Worm (Caenorhabditis elegans) whole organism, L3 larva: ENCODE results near the gene pcn-1.

Source experiments
- ZK546.5 ChIP-seq: sonication (generic microtip); optimal IDR thresholded peaks from 2 replicates; lab custom pipeline; 2017; ENCODE audit warnings: missing biosample characterization, missing genetic modification characterization
- ama-1 ChIP-seq: fragments of 150-350 bp; optimal IDR thresholded peaks from 2 replicates; lab custom pipeline; 2018
- ceh-16 ChIP-seq: sonication (generic microtip); optimal IDR thresholded peaks from 2 replicates; lab custom pipeline; 2017; ENCODE audit warnings: missing biosample characterization, missing genetic modification characterization
- ceh-28 ChIP-seq: fragments of 150-350 bp; optimal IDR thresholded peaks from 2 replicates; lab custom pipeline; 2014; ENCODE audit warnings: missing biosample characterization, missing genetic modification reagents, missing genetic modification characterization
- ceh-82 ChIP-seq: fragments of 150-350 bp; optimal IDR thresholded peaks from 2 replicates; lab custom pipeline; 2014; ENCODE audit warnings: missing biosample characterization, missing genetic modification characterization
- egl-5 ChIP-seq: fragments of 150-350 bp; optimal IDR thresholded peaks from 2 replicates; lab custom pipeline; 2017; ENCODE audit warnings: missing biosample characterization, missing genetic modification reagents, missing genetic modification characterization, inconsistent platforms
- elt-1 ChIP-seq: fragments of 150-350 bp; optimal IDR thresholded peaks from 2 replicates; lab custom pipeline; 2014; ENCODE audit warnings: missing biosample characterization, missing genetic modification characterization
- elt-2 ChIP-seq: sonication (generic microtip); optimal IDR thresholded peaks from 2 replicates; lab custom pipeline; 2016; ENCODE audit warnings: missing genetic modification reagents, mild to moderate bottlenecking, missing genetic modification characterization, missing compliant biosample characterization
- elt-3 ChIP-seq, 3 experiments: fragments of 150-350 bp in 1 of 3; sonication (generic microtip) in 2 of 3; optimal IDR thresholded peaks; 2 replicates in 2 of 3; 4 replicates in 1 of 3; lab custom pipeline; 2014 to 2017; ENCODE audit warnings: missing biosample characterization in 3 of 3, missing genetic modification characterization in 3 of 3
- eor-1 ChIP-seq, 2 experiments: fragments of 150-350 bp; optimal IDR thresholded peaks; 2 replicates each; lab custom pipeline; 2014 to 2018; ENCODE audit warnings: missing biosample characterization in 2 of 2, missing genetic modification characterization in 2 of 2
- fkh-10 ChIP-seq: sonication (generic microtip); optimal IDR thresholded peaks from 2 replicates; lab custom pipeline; 2017; ENCODE audit warnings: missing biosample characterization, missing genetic modification reagents, missing genetic modification characterization
- fkh-2 ChIP-seq: fragments of 150-350 bp; optimal IDR thresholded peaks from 2 replicates; lab custom pipeline; 2014; ENCODE audit warnings: missing biosample characterization, missing genetic modification reagents, missing genetic modification characterization
- fos-1 ChIP-seq: fragments of 150-350 bp; optimal IDR thresholded peaks from 2 replicates; lab custom pipeline; 2014; ENCODE audit warnings: missing biosample characterization, missing genetic modification characterization
- hmg-11 ChIP-seq: sonication (generic microtip); optimal IDR thresholded peaks from 2 replicates; lab custom pipeline; 2016; ENCODE audit warnings: missing genetic modification characterization, missing compliant biosample characterization
- jun-1 ChIP-seq: fragments of 150-350 bp; optimal IDR thresholded peaks from 2 replicates; lab custom pipeline; 2014; ENCODE audit warnings: missing biosample characterization, missing genetic modification reagents, missing genetic modification characterization
- lin-15B ChIP-seq: fragments of 150-350 bp; optimal IDR thresholded peaks from 2 replicates; lab custom pipeline; 2014; ENCODE audit warnings: missing biosample characterization, missing genetic modification characterization
- lin-39 ChIP-seq: fragments of 150-350 bp; optimal IDR thresholded peaks from 2 replicates; lab custom pipeline; 2018; ENCODE audit warnings: missing biosample characterization, missing genetic modification reagents, missing genetic modification characterization
- lsy-12 ChIP-seq: sonication (generic microtip); optimal IDR thresholded peaks from 2 replicates; lab custom pipeline; 2016; ENCODE audit warnings: mild to moderate bottlenecking, missing genetic modification characterization, missing compliant biosample characterization
- mdl-1 ChIP-seq: fragments of 150-350 bp; optimal IDR thresholded peaks from 2 replicates; lab custom pipeline; 2014; ENCODE audit warnings: missing biosample characterization, missing genetic modification characterization
- mml-1 ChIP-seq: fragments of 150-350 bp; sonication (generic microtip); optimal IDR thresholded peaks from 3 replicates; lab custom pipeline; 2014; ENCODE audit warnings: missing biosample characterization, missing genetic modification characterization
- nfya-1 ChIP-seq: sonication (generic microtip); optimal IDR thresholded peaks from 2 replicates; lab custom pipeline; 2017; ENCODE audit warnings: missing genetic modification characterization, mild to moderate bottlenecking, missing compliant biosample characterization, antibody characterized with exemption, moderate library complexity; ENCODE audit not compliant: insufficient read depth
- nhr-11 ChIP-seq: fragments of 150-350 bp; optimal IDR thresholded peaks from 2 replicates; lab custom pipeline; 2014; ENCODE audit warnings: missing biosample characterization, missing genetic modification characterization
- nhr-12 ChIP-seq: fragments of 150-350 bp; optimal IDR thresholded peaks from 2 replicates; lab custom pipeline; 2014; ENCODE audit warnings: missing biosample characterization, missing genetic modification characterization
- nhr-23 ChIP-seq: fragments of 150-350 bp; optimal IDR thresholded peaks from 2 replicates; lab custom pipeline; 2014; ENCODE audit warnings: missing biosample characterization, missing genetic modification reagents, missing genetic modification characterization
- nhr-237 ChIP-seq: fragments of 150-350 bp; optimal IDR thresholded peaks from 2 replicates; lab custom pipeline; 2014; ENCODE audit warnings: missing biosample characterization, missing genetic modification characterization
- nhr-25 ChIP-seq: sonication (generic microtip); optimal IDR thresholded peaks from 2 replicates; lab custom pipeline; 2017; ENCODE audit warnings: missing biosample characterization, missing genetic modification characterization
- nhr-28 ChIP-seq: fragments of 150-350 bp; optimal IDR thresholded peaks from 2 replicates; lab custom pipeline; 2014; ENCODE audit warnings: missing biosample characterization, missing genetic modification characterization
- nhr-43 ChIP-seq: sonication (generic microtip); optimal IDR thresholded peaks from 2 replicates; lab custom pipeline; 2016; ENCODE audit warnings: mild to moderate bottlenecking, missing genetic modification characterization, missing compliant biosample characterization; ENCODE audit not compliant: poor library complexity, severe bottlenecking
- nhr-67 ChIP-seq: fragments of 150-350 bp; optimal IDR thresholded peaks from 2 replicates; lab custom pipeline; 2014; ENCODE audit warnings: missing biosample characterization, missing genetic modification characterization
- nhr-76 ChIP-seq: fragments of 150-350 bp; sonication (generic microtip); optimal IDR thresholded peaks from 5 replicates; lab custom pipeline; 2014; ENCODE audit warnings: missing biosample characterization, missing genetic modification characterization
- pha-4 ChIP-seq: fragments of 150-350 bp; optimal IDR thresholded peaks from 2 replicates; lab custom pipeline; 2014; ENCODE audit warnings: missing biosample characterization, missing genetic modification reagents, missing genetic modification characterization
- pqm-1 ChIP-seq: fragments of 150-350 bp; optimal IDR thresholded peaks from 2 replicates; lab custom pipeline; 2017; ENCODE audit warnings: missing biosample characterization, missing genetic modification characterization, inconsistent platforms
- sea-2 ChIP-seq: fragments of 150-350 bp; sonication (generic microtip); optimal IDR thresholded peaks from 4 replicates; lab custom pipeline; 2014; ENCODE audit warnings: missing biosample characterization, missing genetic modification reagents, missing genetic modification characterization
- skn-1 ChIP-seq: fragments of 150-350 bp; optimal IDR thresholded peaks from 2 replicates; lab custom pipeline; 2014; ENCODE audit warnings: missing biosample characterization, missing genetic modification characterization
- snpc-4 ChIP-seq: fragments of 150-350 bp; optimal IDR thresholded peaks from 2 replicates; lab custom pipeline; 2014; ENCODE audit warnings: missing biosample characterization, missing genetic modification characterization
- tbx-2 ChIP-seq: sonication (generic microtip); optimal IDR thresholded peaks from 2 replicates; lab custom pipeline; 2016; ENCODE audit warnings: mild to moderate bottlenecking, missing genetic modification characterization, missing compliant biosample characterization
- unc-39 ChIP-seq: sonication (generic microtip); optimal IDR thresholded peaks from 4 replicates; lab custom pipeline; 2017; ENCODE audit warnings: missing biosample characterization, missing genetic modification characterization
- ztf-4 ChIP-seq: fragments of 150-350 bp; optimal IDR thresholded peaks from 2 replicates; lab custom pipeline; 2014; ENCODE audit warnings: missing biosample characterization, missing genetic modification characterization

Gene pcn-1

ce11 chrIV:4025923-4026322, 23.3 kb downstream of the pcn-1 start (continued):
- TF ChIP-seq fkh-10 (no peak), jun-1 (tag; lab: Kevin White, UChicago) (peak; percentile 14), pha-4 (peak; percentile 61), eor-1 (tag; optimal IDR thresholded peaks at IDR 0.05; lab: Kevin White, UChicago) (no peak), nhr-67 (tag; lab: Kevin White, UChicago) (no peak), snpc-4 (tag; lab: Kevin White, UChicago) (peak; percentile 31), ceh-82 (tag; lab: Kevin White, UChicago) (no peak), fkh-2 (tag; lab: Kevin White, UChicago) (no peak), mdl-1 (tag; lab: Kevin White, UChicago) (peak; percentile 92)

ce11 chrIV:4024159-4025004, 24.9 kb downstream of the pcn-1 start:
- peak; percentile 82 for TF ChIP-seq nfya-1 (tag; lab: Kevin White, UChicago)
- peak; percentile 24 for TF ChIP-seq skn-1
- TF ChIP-seq eor-1 (tag; optimal IDR thresholded peaks at IDR 0.05; lab: Kevin White, UChicago), result no peak
- TF ChIP-seq nhr-43 (tag; lab: Kevin White, UChicago), result peak; percentile 17
- no peak for TF ChIP-seq tbx-2 (tag; lab: Kevin White, UChicago)
- peak; percentile 17 for TF ChIP-seq nhr-11 (tag; lab: Kevin White, UChicago)
- TF ChIP-seq ceh-28 (tag; lab: Kevin White, UChicago), result peak; percentile 41
- peak; percentile 89 for TF ChIP-seq lin-39
- TF ChIP-seq pqm-1 (tag; lab: Kevin White, UChicago), result peak; percentile 27
- no peak for TF ChIP-seq fkh-10
- peak; percentile 63 for TF ChIP-seq lsy-12 (tag; lab: Kevin White, UChicago)
- peak; percentile 99 for TF ChIP-seq pha-4
- TF ChIP-seq elt-2 (tag; lab: Kevin White, UChicago), result peak; percentile 88
- peak; percentile 32 for TF ChIP-seq mdl-1 (tag; lab: Kevin White, UChicago)
- peak; percentile 35 for TF ChIP-seq egl-5
- TF ChIP-seq mml-1, result no peak
- TF ChIP-seq elt-1 (tag; lab: Kevin White, UChicago), result peak; percentile 27
- peak; percentile 47 for TF ChIP-seq hmg-11 (tag; lab: Kevin White, UChicago)
- TF ChIP-seq elt-3 (tag; optimal IDR thresholded peaks at IDR 0.05; lab: Kevin White, UChicago), result peak in 1 of 3 experiments; percentile 56
- no peak for TF ChIP-seq ceh-82 (tag; lab: Kevin White, UChicago)
- TF ChIP-seq nhr-23 (tag; lab: Kevin White, UChicago), result peak; percentile 47
- peak; percentile 63 for TF ChIP-seq nhr-25 (tag; lab: Kevin White, UChicago)
- no peak for TF ChIP-seq unc-39 (tag; lab: Kevin White, UChicago)
- no peak for TF ChIP-seq snpc-4 (tag; lab: Kevin White, UChicago)
- TF ChIP-seq ama-1, result peak; percentile 43
- peak; percentile 89 for TF ChIP-seq jun-1 (tag; lab: Kevin White, UChicago)

- peak; percentile 75 for TF ChIP-seq elt-2 (tag; lab: Kevin White, UChicago)
- TF ChIP-seq eor-1 (tag; optimal IDR thresholded peaks at IDR 0.05; lab: Kevin White, UChicago), result no peak
- no peak for TF ChIP-seq sea-2 (GFP tag; lab: Kevin White, UChicago)
- TF ChIP-seq egl-5, result peak; percentile 89
- peak; percentile 35 for TF ChIP-seq nhr-43 (tag; lab: Kevin White, UChicago)
- TF ChIP-seq nhr-28 (tag; lab: Kevin White, UChicago), result no peak
- peak; percentile 41 for TF ChIP-seq elt-1 (tag; lab: Kevin White, UChicago)
- no peak for TF ChIP-seq ceh-28 (tag; lab: Kevin White, UChicago)
- peak; percentile 16 for TF ChIP-seq nhr-23 (tag; lab: Kevin White, UChicago)
- TF ChIP-seq nfya-1 (tag; lab: Kevin White, UChicago), result peak; percentile 40
- peak; percentile 52 for TF ChIP-seq pqm-1 (tag; lab: Kevin White, UChicago)
- TF ChIP-seq lin-39, result peak; percentile 67
- TF ChIP-seq pha-4, result peak; percentile 58
These were observed 27.1 kb downstream of the pcn-1 start for ce11 chrIV:4021847-4022780.

ce11 chrIV:4019836-4020235, 29.4 kb downstream of the pcn-1 start:
- TF ChIP-seq snpc-4 (tag; lab: Kevin White, UChicago) (peak; percentile 43), nhr-237 (no peak), fkh-10 (no peak), nhr-12 (tag; lab: Kevin White, UChicago) (no peak), pqm-1 (tag; lab: Kevin White, UChicago) (peak; percentile 30), ama-1 (peak; percentile 55), ceh-16 (no peak), nhr-11 (tag; lab: Kevin White, UChicago) (peak; percentile 17), unc-39 (tag; lab: Kevin White, UChicago) (no peak), nfya-1 (tag; lab: Kevin White, UChicago) (peak; percentile 86), fos-1 (no peak), hmg-11 (tag; lab: Kevin White, UChicago) (peak; percentile 95), elt-2 (tag; lab: Kevin White, UChicago) (peak; percentile 69), ZK546.5 (tag; lab: Kevin White, UChicago) (no peak), lin-39 (peak; percentile 86), nhr-23 (tag; lab: Kevin White, UChicago) (peak; percentile 20), jun-1 (tag; lab: Kevin White, UChicago) (peak; percentile 52), ztf-4 (no peak), mdl-1 (tag; lab: Kevin White, UChicago) (peak; percentile 74), tbx-2 (tag; lab: Kevin White, UChicago) (peak; percentile 23), nhr-76 (peak; percentile 7), lin-15B (peak; percentile 51), mml-1 (no peak)
